Fruit fly (Drosophila melanogaster) whole organism, embryonic: ENCODE data around the gene Sox100B.

Experiments
- Adf1 ChIP-seq: fragments of 200-800 bp; sonication (Bioruptor generic); IDR thresholded peaks from 2 replicates; pipeline ENCODE4 v1.3.6; 2022; ENCODE audit warnings: missing biosample characterization, missing genetic modification characterization
- Asciz ChIP-seq: fragments of 200-800 bp; sonication (Bioruptor generic); optimal IDR thresholded peaks from 2 replicates; lab custom pipeline; 2017; ENCODE audit warnings: missing biosample characterization, mild to moderate bottlenecking, missing genetic modification characterization, missing genetic modification reagents
- Bdp1 ChIP-seq: fragments of 200-800 bp; sonication (Bioruptor generic); optimal IDR thresholded peaks from 3 replicates; lab custom pipeline; 2016; ENCODE audit warnings: missing biosample characterization, missing genetic modification characterization
- CG10366 ChIP-seq: fragments of 200-800 bp; sonication (Bioruptor generic); IDR thresholded peaks from 2 replicates; pipeline ENCODE4 v1.3.6; 2022; ENCODE audit warnings: missing biosample characterization, missing genetic modification characterization
- CG10543 ChIP-seq: fragments of 200-800 bp; sonication (Bioruptor generic); optimal IDR thresholded peaks from 3 replicates; lab custom pipeline; 2017; ENCODE audit warnings: missing biosample characterization, mild to moderate bottlenecking, missing genetic modification characterization, moderate library complexity
- CG11504 ChIP-seq: fragments of 200-800 bp; sonication (Bioruptor generic); optimal IDR thresholded peaks from 3 replicates; lab custom pipeline; 2019; ENCODE audit warnings: missing biosample characterization, mild to moderate bottlenecking, missing genetic modification characterization, moderate library complexity
- CG11723 ChIP-seq: fragments of 200-800 bp; sonication (Bioruptor generic); optimal IDR thresholded peaks from 2 replicates; lab custom pipeline; 2017; ENCODE audit warnings: missing biosample characterization, mild to moderate bottlenecking, missing genetic modification characterization
- CG13424 ChIP-seq: fragments of 200-800 bp; sonication (Bioruptor generic); optimal IDR thresholded peaks from 2 replicates; lab custom pipeline; 2019; ENCODE audit warnings: missing biosample characterization, mild to moderate bottlenecking, missing genetic modification characterization, moderate library complexity
- CG14441 ChIP-seq: fragments of 200-800 bp; sonication (Bioruptor generic); IDR thresholded peaks from 2 replicates; pipeline ENCODE4 v1.3.6; 2022; ENCODE audit warnings: missing biosample characterization, missing genetic modification characterization
- CG15073 ChIP-seq: fragments of 200-800 bp; sonication (Bioruptor generic); optimal IDR thresholded peaks from 2 replicates; lab custom pipeline; 2016; ENCODE audit warnings: missing biosample characterization, missing genetic modification characterization
- CG17385 ChIP-seq: fragments of 200-800 bp; sonication (Bioruptor generic); optimal IDR thresholded peaks from 3 replicates; lab custom pipeline; 2018; ENCODE audit warnings: missing biosample characterization, mild to moderate bottlenecking, missing genetic modification characterization
- CG2120 ChIP-seq: fragments of 200-800 bp; sonication (Bioruptor generic); optimal IDR thresholded peaks from 3 replicates; lab custom pipeline; 2016; ENCODE audit warnings: missing biosample characterization, missing genetic modification characterization
- CG3838 ChIP-seq: fragments of 200-800 bp; sonication (Bioruptor generic); optimal IDR thresholded peaks from 3 replicates; lab custom pipeline; 2016; ENCODE audit warnings: missing biosample characterization, missing genetic modification characterization
- CG43689 ChIP-seq: fragments of 200-800 bp; sonication (Bioruptor generic); IDR thresholded peaks from 2 replicates; pipeline ENCODE4 v1.3.6; 2022; ENCODE audit warnings: missing biosample characterization, missing genetic modification characterization
- CG4424 ChIP-seq: fragments of 200-800 bp; sonication (Bioruptor generic); optimal IDR thresholded peaks from 3 replicates; lab custom pipeline; 2016; ENCODE audit warnings: missing biosample characterization, missing genetic modification characterization
- CG5180 ChIP-seq: fragments of 200-800 bp; sonication (Bioruptor generic); optimal IDR thresholded peaks from 3 replicates; lab custom pipeline; 2017; ENCODE audit warnings: missing biosample characterization, missing genetic modification characterization, mild to moderate bottlenecking, moderate library complexity, missing genetic modification reagents
- CG8944 ChIP-seq: fragments of 200-800 bp; sonication (Bioruptor generic); optimal IDR thresholded peaks from 3 replicates; lab custom pipeline; 2016; ENCODE audit warnings: missing biosample characterization, missing genetic modification characterization
- CG9797 ChIP-seq: fragments of 200-800 bp; sonication (Bioruptor generic); optimal IDR thresholded peaks from 3 replicates; lab custom pipeline; 2018; ENCODE audit warnings: missing biosample characterization, mild to moderate bottlenecking, missing genetic modification characterization
- Dip3 ChIP-seq: fragments of 200-800 bp; sonication (Bioruptor generic); optimal IDR thresholded peaks from 3 replicates; lab custom pipeline; 2016; ENCODE audit warnings: missing biosample characterization, missing genetic modification characterization
- E2f2 ChIP-seq: fragments of 200-800 bp; sonication (Bioruptor generic); IDR thresholded peaks from 2 replicates; pipeline ENCODE4 v1.3.6; 2022; ENCODE audit warnings: missing biosample characterization, missing genetic modification characterization
- ERR ChIP-seq: fragments of 200-800 bp; sonication (Bioruptor generic); optimal IDR thresholded peaks from 2 replicates; lab custom pipeline; 2016; ENCODE audit warnings: missing biosample characterization, missing genetic modification characterization
- H15 ChIP-seq: fragments of 200-800 bp; sonication (Bioruptor generic); IDR thresholded peaks from 3 replicates; pipeline ENCODE4 v1.3.6; 2022; ENCODE audit warnings: missing biosample characterization, missing genetic modification characterization
- HHEX ChIP-seq: fragments of 200-800 bp; sonication (Bioruptor generic); optimal IDR thresholded peaks from 3 replicates; lab custom pipeline; 2017; ENCODE audit warnings: missing biosample characterization, mild to moderate bottlenecking, missing genetic modification characterization, missing genetic modification reagents
- Hand ChIP-seq: fragments of 200-800 bp; sonication (Bioruptor generic); optimal IDR thresholded peaks from 2 replicates; lab custom pipeline; 2017; ENCODE audit warnings: mild to moderate bottlenecking, missing biosample characterization, missing genetic modification reagents, missing genetic modification characterization
- Hmx ChIP-seq: fragments of 200-800 bp; sonication (Bioruptor generic); optimal IDR thresholded peaks from 2 replicates; lab custom pipeline; 2016; ENCODE audit warnings: missing biosample characterization, missing genetic modification characterization
- Hr39 ChIP-seq: fragments of >200 bp; optimal IDR thresholded peaks from 2 replicates; lab custom pipeline; 2017
- Hr78 ChIP-seq, 2 experiments: fragments of 200-800 bp in 1 of 2; fragments of >200 bp in 1 of 2; sonication (Bioruptor generic) in 1 of 2; optimal IDR thresholded peaks; 2 replicates each; lab custom pipeline; 2017 to 2019; ENCODE audit warnings: missing biosample characterization in 2 of 2, missing genetic modification characterization in 2 of 2, mild to moderate bottlenecking in 1 of 2, moderate library complexity in 1 of 2
- Lpt ChIP-seq: fragments of >200 bp; optimal IDR thresholded peaks from 2 replicates; lab custom pipeline; 2018; ENCODE audit warnings: missing biosample characterization, missing genetic modification characterization
- Mad ChIP-seq: fragments of 200-800 bp; sonication (Bioruptor generic); optimal IDR thresholded peaks from 2 replicates; lab custom pipeline; 2016; ENCODE audit warnings: missing biosample characterization, missing genetic modification characterization
- NK7.1 ChIP-seq: fragments of 200-800 bp; sonication (Bioruptor generic); optimal IDR thresholded peaks from 3 replicates; lab custom pipeline; 2016; ENCODE audit warnings: missing biosample characterization, missing genetic modification characterization
- Rx ChIP-seq: fragments of 200-800 bp; sonication (Bioruptor generic); IDR thresholded peaks from 2 replicates; pipeline ENCODE4 v1.3.6; 2022; ENCODE audit warnings: missing biosample characterization, missing genetic modification characterization
- ci ChIP-seq: fragments of 200-800 bp; sonication (Bioruptor generic); IDR thresholded peaks from 3 replicates; pipeline ENCODE4 v1.3.6; 2022; ENCODE audit warnings: missing biosample characterization, missing genetic modification characterization
- croc ChIP-seq: fragments of 200-800 bp; sonication (Bioruptor generic); conservative IDR thresholded peaks from 3 replicates; pipeline ENCODE4 v1.3.6; 2022; ENCODE audit warnings: missing biosample characterization, missing genetic modification characterization
- dimm ChIP-seq: fragments of 200-800 bp; sonication (Bioruptor generic); IDR thresholded peaks from 2 replicates; pipeline ENCODE4 v1.3.6; 2022; ENCODE audit warnings: missing biosample characterization, missing genetic modification characterization
- dmrt99B ChIP-seq: fragments of 200-800 bp; sonication (Bioruptor generic); optimal IDR thresholded peaks from 2 replicates; lab custom pipeline; 2018; ENCODE audit warnings: missing biosample characterization, mild to moderate bottlenecking, missing genetic modification characterization, moderate library complexity
- fu2 ChIP-seq: fragments of 200-800 bp; sonication (Bioruptor generic); optimal IDR thresholded peaks from 2 replicates; lab custom pipeline; 2016; ENCODE audit warnings: missing biosample characterization, missing genetic modification characterization
- gcm ChIP-seq: fragments of 200-800 bp; sonication (Bioruptor generic); optimal IDR thresholded peaks from 2 replicates; lab custom pipeline; 2019; ENCODE audit warnings: missing biosample characterization, mild to moderate bottlenecking, missing genetic modification characterization, moderate library complexity
- gfzf ChIP-seq: fragments of 200-800 bp; sonication (Bioruptor generic); optimal IDR thresholded peaks from 2 replicates; lab custom pipeline; 2016; ENCODE audit warnings: missing biosample characterization, mild to moderate bottlenecking, missing genetic modification characterization, moderate library complexity
- jing ChIP-seq: fragments of 200-800 bp; sonication (Bioruptor generic); optimal IDR thresholded peaks from 2 replicates; lab custom pipeline; 2018; ENCODE audit warnings: missing biosample characterization, mild to moderate bottlenecking, missing genetic modification characterization
- pan ChIP-seq, 4 experiments: fragments of >200 bp in 3 of 4; fragments of 200-800 bp in 1 of 4; sonication (Bioruptor generic) in 1 of 4; optimal IDR thresholded peaks in 3 of 4; IDR thresholded peaks in 1 of 4; 2 replicates each; pipeline versions ENCODE4 v1.3.6 to Lab custom; 2017 to 2022; ENCODE audit warnings: missing biosample characterization in 2 of 4, missing genetic modification characterization in 2 of 4, mixed read lengths in 1 of 4
- pfk ChIP-seq: fragments of 200-800 bp; sonication (Bioruptor generic); optimal IDR thresholded peaks from 2 replicates; lab custom pipeline; 2018; ENCODE audit warnings: missing biosample characterization, mild to moderate bottlenecking, missing genetic modification characterization, moderate library complexity
- ranshi ChIP-seq: fragments of 200-800 bp; sonication (Bioruptor generic); IDR thresholded peaks from 2 replicates; pipeline ENCODE4 v1.3.6; 2022; ENCODE audit warnings: missing biosample characterization, missing genetic modification characterization
- shn ChIP-seq: fragments of 200-800 bp; sonication (Bioruptor generic); optimal IDR thresholded peaks from 3 replicates; lab custom pipeline; 2016; ENCODE audit warnings: missing biosample characterization, missing genetic modification characterization
- sisA ChIP-seq: fragments of 200-800 bp; sonication (Bioruptor generic); IDR thresholded peaks from 2 replicates; pipeline ENCODE4 v1.3.6; 2022; ENCODE audit warnings: missing biosample characterization, missing genetic modification characterization
- tap ChIP-seq: fragments of 200-800 bp; optimal IDR thresholded peaks from 3 replicates; lab custom pipeline; 2019; ENCODE audit warnings: missing biosample characterization, mild to moderate bottlenecking, missing genetic modification characterization, moderate library complexity
- tna ChIP-seq: fragments of 200-800 bp; sonication (Bioruptor generic); IDR thresholded peaks from 2 replicates; pipeline ENCODE4 v1.3.6; 2022; ENCODE audit warnings: missing biosample characterization, missing genetic modification characterization; ENCODE audit not compliant: partially characterized antibody
- tx ChIP-seq: fragments of 200-800 bp; sonication (Bioruptor generic); optimal IDR thresholded peaks from 2 replicates; lab custom pipeline; 2016; ENCODE audit warnings: missing biosample characterization, missing genetic modification characterization
- vvl ChIP-seq: fragments of 200-800 bp; sonication (Bioruptor generic); IDR thresholded peaks from 2 replicates; pipeline ENCODE4 v1.3.6; 2022; ENCODE audit warnings: missing biosample characterization, missing genetic modification characterization

Gene Sox100B

dm6 chr3R:31059036-31059806, 5.8 kb upstream of the Sox100B start (continued):
- no peak for TF ChIP-seq dimm (GFP tag; lab: Robert Waterston, UW)
- TF ChIP-seq tx (GFP tag; lab: Kevin White, UChicago) = no peak
- peak; percentile 83 for TF ChIP-seq tap (tag; lab: Kevin White, UChicago)
- peak; percentile 45 for TF ChIP-seq CG10543 (GFP tag; lab: Kevin White, UChicago)
- peak; percentile 59 for TF ChIP-seq Hand
- peak; percentile 94 for TF ChIP-seq dmrt99B
- TF ChIP-seq croc (GFP tag; lab: Robert Waterston, UW) = peak; percentile 70; the same call in 1 of the 3 replicates
- TF ChIP-seq CG4424 (GFP tag; lab: Kevin White, UChicago) = peak; percentile 85
- no peak for TF ChIP-seq pfk (GFP tag; lab: Kevin White, UChicago)
- peak; percentile 24 for TF ChIP-seq CG15073 (GFP tag; lab: Kevin White, UChicago)
- peak; percentile 82 for TF ChIP-seq CG13424 (tag; lab: Kevin White, UChicago)
- TF ChIP-seq Adf1 = no peak
- peak; percentile 47 for TF ChIP-seq E2f2 (GFP tag; lab: Robert Waterston, UW)
- no peak for TF ChIP-seq Lpt
- TF ChIP-seq NK7.1 (GFP tag; lab: Kevin White, UChicago) = no peak
- TF ChIP-seq Mad = no peak
- TF ChIP-seq CG11504 (tag; lab: Kevin White, UChicago) = peak; percentile 90
- TF ChIP-seq gcm (GFP tag; lab: Kevin White, UChicago) = peak; percentile 77
- TF ChIP-seq Bdp1 = no peak
- TF ChIP-seq jing (GFP tag; lab: Kevin White, UChicago) = peak; percentile 72
- peak; percentile 62 for TF ChIP-seq CG2120
- TF ChIP-seq CG14441 = peak; percentile 53
- no peak for TF ChIP-seq Dip3
- TF ChIP-seq CG10366 = peak; percentile 81
- no peak for TF ChIP-seq fu2
- TF ChIP-seq CG5180 = peak; percentile 64
- TF ChIP-seq tna (GFP tag; lab: Robert Waterston, UW) = no peak
- TF ChIP-seq Hr78 (GFP tag; optimal IDR thresholded peaks at IDR 0.05; lab: Kevin White, UChicago) = no peak

dm6 chr3R:31059807-31060707, 5.0 kb upstream of the Sox100B start:
- TF ChIP-seq CG11723 (GFP tag; lab: Kevin White, UChicago) = no peak
- no peak for TF ChIP-seq gfzf (GFP tag; lab: Kevin White, UChicago)
- TF ChIP-seq CG43689 = no peak
- TF ChIP-seq CG8944 (GFP tag; lab: Kevin White, UChicago) = peak; percentile 31
- peak; percentile 60 for TF ChIP-seq HHEX
- no peak for TF ChIP-seq Asciz (GFP tag; lab: Kevin White, UChicago)
- peak; percentile 17 for TF ChIP-seq CG4424 (GFP tag; lab: Kevin White, UChicago)
- no peak for TF ChIP-seq CG3838 (GFP tag; lab: Kevin White, UChicago)
- TF ChIP-seq shn (GFP tag; lab: Kevin White, UChicago) = peak; percentile 20
- TF ChIP-seq tx (GFP tag; lab: Kevin White, UChicago) = no peak
- TF ChIP-seq Hmx (GFP tag; lab: Kevin White, UChicago) = no peak
- peak; percentile 21 for TF ChIP-seq CG17385 (GFP tag; lab: Kevin White, UChicago)
- 0 out of 2 replicates have a peak, but pooled peaks have one; percentile 32 for TF ChIP-seq ranshi
- peak; percentile 76 for TF ChIP-seq ci (GFP tag; lab: Robert Waterston, UW)
- TF ChIP-seq Hr39 (lab: Kevin White, UChicago) = no peak
- TF ChIP-seq pan (optimal IDR thresholded peaks at IDR 0.05; lab: Kevin White, UChicago) = no peak
- TF ChIP-seq pan (GFP tag; optimal IDR thresholded peaks at IDR 0.05 in 1 of 2, IDR thresholded peaks at IDR 0.05 in 1 of 2) = peak in 1 of 2 experiments; percentile 52
- TF ChIP-seq H15 (GFP tag; lab: Robert Waterston, UW) = peak; percentile 27; the same call in 1 of the 3 replicates
- TF ChIP-seq ERR (GFP tag; lab: Kevin White, UChicago) = no peak
- TF ChIP-seq CG9797 (GFP tag; lab: Kevin White, UChicago) = no peak
- peak; percentile 53 for TF ChIP-seq sisA (GFP tag; lab: Robert Waterston, UW)
- TF ChIP-seq vvl = no peak; the same call in none of the 2 replicates
- peak; percentile 51 for TF ChIP-seq Rx
